Fruit fly (Drosophila melanogaster) whole organism, embryonic: ENCODE results near the gene Tsf2.

Source experiments
- Ada2b ChIP-seq: fragments of 200-800 bp; sonication (Bioruptor generic); IDR thresholded peaks from 2 replicates; pipeline ENCODE4 v1.3.6; 2022; ENCODE audit warnings: missing biosample characterization, missing genetic modification characterization
- CG10543 ChIP-seq: fragments of 200-800 bp; sonication (Bioruptor generic); optimal IDR thresholded peaks from 3 replicates; lab custom pipeline; 2017; ENCODE audit warnings: missing biosample characterization, mild to moderate bottlenecking, missing genetic modification characterization, moderate library complexity
- CG11504 ChIP-seq: fragments of 200-800 bp; sonication (Bioruptor generic); optimal IDR thresholded peaks from 3 replicates; lab custom pipeline; 2019; ENCODE audit warnings: missing biosample characterization, mild to moderate bottlenecking, missing genetic modification characterization, moderate library complexity
- CG11695 ChIP-seq: fragments of 200-800 bp; sonication (Bioruptor generic); IDR thresholded peaks from 3 replicates; pipeline ENCODE4 v1.3.6; 2022; ENCODE audit warnings: missing biosample characterization, missing genetic modification characterization
- CG12104 ChIP-seq: fragments of 200-800 bp; sonication (Bioruptor generic); optimal IDR thresholded peaks from 3 replicates; lab custom pipeline; 2016; ENCODE audit warnings: missing biosample characterization, missing genetic modification characterization
- CG13287 ChIP-seq: fragments of 200-800 bp; sonication (Bioruptor generic); IDR thresholded peaks from 2 replicates; pipeline ENCODE4 v1.3.6; 2022; ENCODE audit warnings: missing biosample characterization, missing genetic modification characterization; ENCODE audit not compliant: partially characterized antibody
- CG14014 ChIP-seq: fragments of 200-800 bp; sonication (Bioruptor generic); IDR thresholded peaks from 2 replicates; pipeline ENCODE4 v1.3.6; 2022; ENCODE audit warnings: missing biosample characterization, missing genetic modification characterization
- CG14860 ChIP-seq: fragments of 200-800 bp; sonication (Bioruptor generic); IDR thresholded peaks from 3 replicates; pipeline ENCODE4 v1.3.6; 2022; ENCODE audit warnings: missing biosample characterization, missing genetic modification characterization; ENCODE audit not compliant: partially characterized antibody
- CG17359 ChIP-seq: fragments of 200-800 bp; sonication (Bioruptor generic); optimal IDR thresholded peaks from 3 replicates; lab custom pipeline; 2018; ENCODE audit warnings: missing biosample characterization, mild to moderate bottlenecking, missing genetic modification characterization, moderate library complexity
- CG17612 ChIP-seq: fragments of 200-800 bp; sonication (Bioruptor generic); IDR thresholded peaks from 2 replicates; pipeline ENCODE4 v1.3.6; 2022; ENCODE audit warnings: missing biosample characterization, missing genetic modification characterization
- CG1792 ChIP-seq: fragments of 200-800 bp; sonication (Bioruptor generic); optimal IDR thresholded peaks from 2 replicates; lab custom pipeline; 2016; ENCODE audit warnings: missing biosample characterization, missing genetic modification characterization
- CG18599 ChIP-seq: fragments of 200-800 bp; sonication (Bioruptor generic); optimal IDR thresholded peaks from 3 replicates; lab custom pipeline; 2017; ENCODE audit warnings: missing biosample characterization, missing genetic modification characterization, mild to moderate bottlenecking, moderate library complexity, missing genetic modification reagents
- CG2712 ChIP-seq: fragments of 200-800 bp; optimal IDR thresholded peaks from 3 replicates; lab custom pipeline; 2019; ENCODE audit warnings: missing biosample characterization, mild to moderate bottlenecking, missing genetic modification characterization, moderate library complexity
- CG30020 ChIP-seq: fragments of 200-800 bp; optimal IDR thresholded peaks from 2 replicates; lab custom pipeline; 2019; ENCODE audit warnings: missing biosample characterization, mild to moderate bottlenecking, missing genetic modification characterization, moderate library complexity
- CG32767 ChIP-seq: fragments of 200-800 bp; sonication (Bioruptor generic); IDR thresholded peaks from 2 replicates; pipeline ENCODE4 v1.3.6; 2022; ENCODE audit warnings: missing biosample characterization, missing genetic modification characterization
- CG3847 ChIP-seq: fragments of 200-800 bp; sonication (Bioruptor generic); IDR thresholded peaks from 2 replicates; pipeline ENCODE4 v1.3.6; 2022; ENCODE audit warnings: missing biosample characterization, missing genetic modification characterization
- CG4854 ChIP-seq: fragments of 200-800 bp; sonication (Bioruptor generic); optimal IDR thresholded peaks from 2 replicates; lab custom pipeline; 2016; ENCODE audit warnings: missing biosample characterization, missing genetic modification characterization, inconsistent platforms
- CG6813 ChIP-seq: fragments of 200-800 bp; sonication (Bioruptor generic); optimal IDR thresholded peaks from 2 replicates; lab custom pipeline; 2017; ENCODE audit warnings: missing biosample characterization, missing genetic modification characterization, mild to moderate bottlenecking, moderate library complexity, missing genetic modification reagents
- CG9215 ChIP-seq: fragments of 200-800 bp; sonication (Bioruptor generic); IDR thresholded peaks from 2 replicates; pipeline ENCODE4 v1.3.6; 2022; ENCODE audit warnings: missing biosample characterization, missing genetic modification characterization
- CoRest ChIP-seq: fragments of 200-800 bp; sonication (Bioruptor generic); optimal IDR thresholded peaks from 3 replicates; lab custom pipeline; 2018; ENCODE audit warnings: missing biosample characterization, mild to moderate bottlenecking, missing genetic modification characterization, moderate library complexity
- D ChIP-seq, 2 experiments: fragments of 200-800 bp in 1 of 2; fragments of >200 bp in 1 of 2; sonication (Bioruptor generic) in 1 of 2; optimal IDR thresholded peaks; 2 replicates in 1 of 2; 3 replicates in 1 of 2; lab custom pipeline; 2017; ENCODE audit warnings: mild to moderate bottlenecking in 1 of 2, missing biosample characterization in 1 of 2, missing genetic modification characterization in 1 of 2, missing genetic modification reagents in 1 of 2
- Dbx ChIP-seq: fragments of 200-800 bp; sonication (Bioruptor generic); IDR thresholded peaks from 3 replicates; pipeline ENCODE4 v1.3.6; 2022; ENCODE audit warnings: missing biosample characterization, missing genetic modification characterization
- E2f2 ChIP-seq: fragments of 200-800 bp; sonication (Bioruptor generic); IDR thresholded peaks from 2 replicates; pipeline ENCODE4 v1.3.6; 2022; ENCODE audit warnings: missing biosample characterization, missing genetic modification characterization
- ERR ChIP-seq: fragments of 200-800 bp; sonication (Bioruptor generic); optimal IDR thresholded peaks from 2 replicates; lab custom pipeline; 2016; ENCODE audit warnings: missing biosample characterization, missing genetic modification characterization
- Hand ChIP-seq: fragments of 200-800 bp; sonication (Bioruptor generic); optimal IDR thresholded peaks from 2 replicates; lab custom pipeline; 2017; ENCODE audit warnings: mild to moderate bottlenecking, missing biosample characterization, missing genetic modification reagents, missing genetic modification characterization
- NC2α ChIP-seq: fragments of 200-800 bp; sonication (Bioruptor generic); optimal IDR thresholded peaks from 2 replicates; lab custom pipeline; 2016; ENCODE audit warnings: missing biosample characterization, missing genetic modification characterization
- PHDP ChIP-seq: fragments of 200-800 bp; sonication (Bioruptor generic); optimal IDR thresholded peaks from 3 replicates; lab custom pipeline; 2018; ENCODE audit warnings: missing biosample characterization, mild to moderate bottlenecking, missing genetic modification characterization, moderate library complexity
- Pdp1 ChIP-seq, 2 experiments: fragments of 200-800 bp; sonication (Bioruptor generic); optimal IDR thresholded peaks; 3 replicates each; lab custom pipeline; 2016; ENCODE audit warnings: missing biosample characterization in 2 of 2, missing genetic modification characterization in 2 of 2, mild to moderate bottlenecking in 1 of 2, moderate library complexity in 1 of 2
- Ravus ChIP-seq: fragments of 200-800 bp; sonication (Bioruptor generic); IDR thresholded peaks from 2 replicates; pipeline ENCODE4 v1.3.6; 2022; ENCODE audit warnings: missing biosample characterization, missing genetic modification characterization
- Rfx ChIP-seq: fragments of 200-800 bp; sonication (Bioruptor generic); IDR thresholded peaks from 2 replicates; pipeline ENCODE4 v1.3.6; 2022; ENCODE audit warnings: missing biosample characterization, missing genetic modification characterization
- Sox100B ChIP-seq: fragments of 200-800 bp; sonication (Bioruptor generic); optimal IDR thresholded peaks from 3 replicates; lab custom pipeline; 2018; ENCODE audit warnings: missing biosample characterization, mild to moderate bottlenecking, missing genetic modification characterization
- Trl ChIP-seq, 3 experiments: fragments of >200 bp in 2 of 3; fragments of 200-800 bp in 1 of 3; sonication (Bioruptor generic) in 1 of 3; optimal IDR thresholded peaks; 2 replicates in 1 of 3; 3 replicates in 2 of 3; lab custom pipeline; 2016 to 2017; ENCODE audit warnings: missing biosample characterization in 1 of 3, missing genetic modification characterization in 1 of 3
- abd-A ChIP-seq: fragments of 200-800 bp; sonication (Bioruptor generic); optimal IDR thresholded peaks from 3 replicates; lab custom pipeline; 2019; ENCODE audit warnings: missing biosample characterization, mild to moderate bottlenecking, missing genetic modification characterization, moderate library complexity
- bcd ChIP-seq: fragments of 200-800 bp; sonication (Bioruptor generic); optimal IDR thresholded peaks from 2 replicates; lab custom pipeline; 2017; ENCODE audit warnings: missing biosample characterization, mild to moderate bottlenecking, missing genetic modification characterization
- cato ChIP-seq: fragments of 200-800 bp; sonication (Bioruptor generic); optimal IDR thresholded peaks from 2 replicates; lab custom pipeline; 2016; ENCODE audit warnings: missing biosample characterization, missing genetic modification characterization, borderline replicate concordance
- dm ChIP-seq: fragments of 200-800 bp; sonication (Bioruptor generic); optimal IDR thresholded peaks from 3 replicates; lab custom pipeline; 2016; ENCODE audit warnings: missing biosample characterization, missing genetic modification characterization
- esg ChIP-seq: fragments of 200-800 bp; sonication (Bioruptor generic); conservative IDR thresholded peaks from 2 replicates; pipeline ENCODE4 v1.3.6; 2022; ENCODE audit warnings: missing biosample characterization, missing genetic modification characterization
- eve ChIP-seq, 2 experiments: fragments of >200 bp; optimal IDR thresholded peaks; 2 replicates each; lab custom pipeline; 2017; ENCODE audit warnings: missing biosample characterization in 2 of 2, missing genetic modification characterization in 2 of 2
- fd64A ChIP-seq: fragments of 200-800 bp; sonication (Bioruptor generic); optimal IDR thresholded peaks from 3 replicates; lab custom pipeline; 2018; ENCODE audit warnings: missing biosample characterization, mild to moderate bottlenecking, missing genetic modification characterization
- fd96Cb ChIP-seq: fragments of 200-800 bp; sonication (Bioruptor generic); optimal IDR thresholded peaks from 2 replicates; lab custom pipeline; 2018; ENCODE audit warnings: missing biosample characterization, mild to moderate bottlenecking, missing genetic modification characterization, moderate library complexity
- gem ChIP-seq: fragments of 200-800 bp; sonication (Bioruptor generic); optimal IDR thresholded peaks from 2 replicates; lab custom pipeline; 2019; ENCODE audit warnings: missing biosample characterization, mild to moderate bottlenecking, missing genetic modification characterization, moderate library complexity
- ind ChIP-seq: fragments of 200-800 bp; sonication (Bioruptor generic); optimal IDR thresholded peaks from 3 replicates; lab custom pipeline; 2016; ENCODE audit warnings: missing biosample characterization, missing genetic modification characterization
- lilli ChIP-seq: fragments of 200-800 bp; sonication (Bioruptor generic); optimal IDR thresholded peaks from 3 replicates; lab custom pipeline; 2016; ENCODE audit warnings: missing biosample characterization, missing genetic modification characterization
- phol ChIP-seq: fragments of 200-800 bp; sonication (Bioruptor generic); optimal IDR thresholded peaks from 3 replicates; lab custom pipeline; 2018; ENCODE audit warnings: missing biosample characterization, mild to moderate bottlenecking, missing genetic modification characterization, moderate library complexity
- ro ChIP-seq: fragments of 200-800 bp; sonication (Bioruptor generic); IDR thresholded peaks from 2 replicates; pipeline ENCODE4 v1.3.6; 2022; ENCODE audit warnings: missing biosample characterization, missing genetic modification characterization
- sens ChIP-seq: fragments of 200-800 bp; sonication (Bioruptor generic); peaks from one replicate; lab custom pipeline; 2016; ENCODE audit warnings: missing biosample characterization, missing genetic modification characterization
- tgo ChIP-seq: fragments of 200-800 bp; sonication (Bioruptor generic); IDR thresholded peaks from 3 replicates; pipeline ENCODE4 v1.3.6; 2022; ENCODE audit warnings: missing biosample characterization, missing genetic modification characterization
- tna ChIP-seq: fragments of 200-800 bp; sonication (Bioruptor generic); IDR thresholded peaks from 2 replicates; pipeline ENCODE4 v1.3.6; 2022; ENCODE audit warnings: missing biosample characterization, missing genetic modification characterization; ENCODE audit not compliant: partially characterized antibody

Gene Tsf2

DNA sequence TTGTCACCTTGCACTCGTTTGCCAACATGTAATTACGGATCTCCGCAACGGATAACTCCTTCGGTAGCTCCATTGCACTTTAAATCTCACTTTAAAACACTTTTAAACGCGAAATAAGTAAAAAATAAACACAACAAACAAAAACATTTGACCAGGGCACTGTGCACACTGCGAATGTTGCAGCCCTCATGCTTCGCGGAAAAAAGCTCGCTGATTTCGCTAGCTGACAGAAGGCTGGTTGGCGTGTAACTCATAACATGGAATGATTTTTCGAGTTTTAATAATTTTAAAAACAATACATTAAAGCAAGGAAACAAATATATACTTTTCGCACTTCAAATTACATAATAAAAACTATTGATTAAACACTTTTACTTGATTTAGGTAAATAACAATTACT, 38.8 kb upstream of the Tsf2 start, which contains the start of gene sowah (continued):
- no peak; the same call in 1 of the 2 replicates for TF ChIP-seq CG14014
- 0 out of 2 replicates have a peak, but pooled peaks have one; percentile 8 for TF ChIP-seq Ada2b (GFP tag; lab: Robert Waterston, UW)
- TF ChIP-seq ind (GFP tag; lab: Kevin White, UChicago) = peak; percentile 30
- peak; percentile 35; the same call in 1 of the 2 replicates for TF ChIP-seq CG3847 (GFP tag; lab: Robert Waterston, UW)
- TF ChIP-seq ERR (GFP tag; lab: Kevin White, UChicago) = peak; percentile 18
- TF ChIP-seq Dbx (GFP tag; lab: Robert Waterston, UW) = peak; percentile 49; the same call in 1 of the 3 replicates
- no peak for TF ChIP-seq ro (GFP tag; lab: Robert Waterston, UW)
- peak; percentile 13 for TF ChIP-seq cato (GFP tag; lab: Kevin White, UChicago)
- TF ChIP-seq bcd (GFP tag; lab: Kevin White, UChicago) = peak; percentile 71
- TF ChIP-seq Hand = no peak
- TF ChIP-seq CG11695 (GFP tag; lab: Robert Waterston, UW) = no peak
- peak; percentile 83 for TF ChIP-seq sens (GFP tag; lab: Kevin White, UChicago)
- TF ChIP-seq NC2α = no peak
- no peak for TF ChIP-seq eve (GFP tag; optimal IDR thresholded peaks at IDR 0.05; lab: Kevin White, UChicago)
- TF ChIP-seq CG2712 = peak; percentile 62
- peak; percentile 28 for TF ChIP-seq gem
- TF ChIP-seq CG6813 (GFP tag; lab: Kevin White, UChicago) = no peak
- TF ChIP-seq Trl (optimal IDR thresholded peaks at IDR 0.05; lab: Kevin White, UChicago) = no peak
- peak; percentile 35 for TF ChIP-seq Trl (GFP tag; optimal IDR thresholded peaks at IDR 0.05; lab: Kevin White, UChicago)
- 0 out of 3 replicates have a peak, but pooled peaks have one; percentile 33 for TF ChIP-seq tgo
- TF ChIP-seq CG13287 (GFP tag; lab: Robert Waterston, UW) = peak; percentile 43; the same call in 1 of the 2 replicates
- peak; percentile 67; the same call in 1 of the 2 replicates for TF ChIP-seq Rfx (GFP tag; lab: Robert Waterston, UW)
- no peak for TF ChIP-seq CG9215 (GFP tag; lab: Robert Waterston, UW)
- TF ChIP-seq CG4854 (GFP tag; lab: Kevin White, UChicago) = peak; percentile 28
- peak; percentile 23 for TF ChIP-seq Sox100B (GFP tag; lab: Kevin White, UChicago)
- TF ChIP-seq abd-A (tag; lab: Kevin White, UChicago) = no peak
- TF ChIP-seq esg (GFP tag; lab: Robert Waterston, UW) = no peak
- no peak for TF ChIP-seq CG12104 (GFP tag; lab: Kevin White, UChicago)
- TF ChIP-seq Ravus (GFP tag; lab: Robert Waterston, UW) = no peak
- no peak for TF ChIP-seq D (optimal IDR thresholded peaks at IDR 0.05; lab: Kevin White, UChicago)
- no peak for TF ChIP-seq D (GFP tag; optimal IDR thresholded peaks at IDR 0.05; lab: Kevin White, UChicago)
- no peak for TF ChIP-seq CG32767 (GFP tag; lab: Robert Waterston, UW)
- TF ChIP-seq CG10543 (GFP tag; lab: Kevin White, UChicago) = peak; percentile 4
- peak; percentile 40 for TF ChIP-seq CG17359 (tag; lab: Kevin White, UChicago)
- TF ChIP-seq PHDP = peak; percentile 13
- TF ChIP-seq lilli (GFP tag; lab: Kevin White, UChicago) = peak; percentile 39
- peak; percentile 21 for TF ChIP-seq fd96Cb (tag; lab: Kevin White, UChicago)
- peak; percentile 40 to 44 for TF ChIP-seq Pdp1 (GFP tag; optimal IDR thresholded peaks at IDR 0.05; lab: Kevin White, UChicago)
- TF ChIP-seq CG30020 = peak; percentile 56
- no peak for TF ChIP-seq fd64A (GFP tag; lab: Kevin White, UChicago)
- TF ChIP-seq tna (GFP tag; lab: Robert Waterston, UW) = no peak
- peak; percentile 52 for TF ChIP-seq dm (GFP tag; lab: Kevin White, UChicago)
- TF ChIP-seq CG1792 (GFP tag; lab: Kevin White, UChicago) = peak; percentile 38
- TF ChIP-seq CG11504 (tag; lab: Kevin White, UChicago) = peak; percentile 73
- peak; percentile 57 for TF ChIP-seq E2f2 (GFP tag; lab: Robert Waterston, UW)
- no peak for TF ChIP-seq CG17612
- no peak for TF ChIP-seq CG18599 (GFP tag; lab: Kevin White, UChicago)
- peak; percentile 70 for TF ChIP-seq phol (tag; lab: Kevin White, UChicago)
- peak; percentile 76 for TF ChIP-seq CoRest (tag; lab: Kevin White, UChicago)
- no peak for TF ChIP-seq CG14860 (GFP tag; lab: Robert Waterston, UW)
